Worm (Caenorhabditis elegans) whole organism, L3 larva: ENCODE measurements around the gene F28B12.1.
A peak's percentile ranks its signal among the peaks of the same experiment; 100 is the strongest.

ENCODE experiments used
- ceh-28 ChIP-seq: fragments of 150-350 bp; optimal IDR thresholded peaks from 2 replicates; lab custom pipeline; 2014; ENCODE audit warnings: missing biosample characterization, missing genetic modification reagents, missing genetic modification characterization
- elt-2 ChIP-seq: sonication (generic microtip); optimal IDR thresholded peaks from 2 replicates; lab custom pipeline; 2016; ENCODE audit warnings: missing genetic modification reagents, mild to moderate bottlenecking, missing genetic modification characterization, missing compliant biosample characterization
- fkh-10 ChIP-seq: sonication (generic microtip); optimal IDR thresholded peaks from 2 replicates; lab custom pipeline; 2017; ENCODE audit warnings: missing biosample characterization, missing genetic modification reagents, missing genetic modification characterization
- nhr-28 ChIP-seq: fragments of 150-350 bp; optimal IDR thresholded peaks from 2 replicates; lab custom pipeline; 2014; ENCODE audit warnings: missing biosample characterization, missing genetic modification characterization
- nhr-77 ChIP-seq: fragments of 150-350 bp; optimal IDR thresholded peaks from 2 replicates; lab custom pipeline; 2014; ENCODE audit warnings: missing biosample characterization, missing genetic modification characterization
- skn-1 ChIP-seq: fragments of 150-350 bp; optimal IDR thresholded peaks from 2 replicates; lab custom pipeline; 2014; ENCODE audit warnings: missing biosample characterization, missing genetic modification characterization
- unc-62 ChIP-seq: fragments of 150-350 bp; sonication (generic microtip); optimal IDR thresholded peaks from 4 replicates; lab custom pipeline; 2014; ENCODE audit warnings: missing biosample characterization, missing genetic modification reagents, missing genetic modification characterization

DNA sequence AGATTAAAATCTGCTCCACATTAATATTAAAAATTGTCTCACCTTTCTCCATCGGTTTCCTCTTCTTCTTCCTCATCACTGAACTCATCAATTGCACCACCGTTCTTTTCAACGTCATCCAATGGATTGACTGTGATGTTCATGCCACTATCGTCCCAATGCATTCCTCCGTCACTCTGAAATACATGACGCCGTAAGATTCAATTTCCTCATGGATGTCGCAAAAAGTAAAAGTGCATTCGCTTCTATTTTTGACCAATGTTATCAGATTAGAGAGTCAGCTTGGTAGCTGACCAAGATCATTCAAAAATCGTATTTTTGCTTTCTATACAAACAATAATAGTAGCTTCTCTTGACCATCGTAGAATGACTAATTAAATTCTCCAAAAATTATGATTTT is 3.7 kb downstream of the F28B12.1 start:
- TF ChIP-seq ceh-28 (no peak), nhr-28 (tag; lab: Kevin White, UChicago) (no peak), unc-62 (GFP tag; lab: Kevin White, UChicago) (no peak), nhr-77 (tag; lab: Kevin White, UChicago) (no peak), elt-2 (tag; lab: Kevin White, UChicago) (no peak), skn-1 (tag; lab: Kevin White, UChicago) (no peak), fkh-10 (GFP tag; lab: Kevin White, UChicago) (peak; percentile 59)
